Fruit fly (Drosophila melanogaster): Measurements from ENCODE around the gene CG5961.
A peak's percentile ranks its signal among the peaks of the same experiment; 100 is the strongest.
"Not testable (repeated sequence)": the region's sequence is repeated elsewhere in the genome, so short reads cannot be mapped to it uniquely, and the experiment has no call there.

The CG5961 gene

DNA sequence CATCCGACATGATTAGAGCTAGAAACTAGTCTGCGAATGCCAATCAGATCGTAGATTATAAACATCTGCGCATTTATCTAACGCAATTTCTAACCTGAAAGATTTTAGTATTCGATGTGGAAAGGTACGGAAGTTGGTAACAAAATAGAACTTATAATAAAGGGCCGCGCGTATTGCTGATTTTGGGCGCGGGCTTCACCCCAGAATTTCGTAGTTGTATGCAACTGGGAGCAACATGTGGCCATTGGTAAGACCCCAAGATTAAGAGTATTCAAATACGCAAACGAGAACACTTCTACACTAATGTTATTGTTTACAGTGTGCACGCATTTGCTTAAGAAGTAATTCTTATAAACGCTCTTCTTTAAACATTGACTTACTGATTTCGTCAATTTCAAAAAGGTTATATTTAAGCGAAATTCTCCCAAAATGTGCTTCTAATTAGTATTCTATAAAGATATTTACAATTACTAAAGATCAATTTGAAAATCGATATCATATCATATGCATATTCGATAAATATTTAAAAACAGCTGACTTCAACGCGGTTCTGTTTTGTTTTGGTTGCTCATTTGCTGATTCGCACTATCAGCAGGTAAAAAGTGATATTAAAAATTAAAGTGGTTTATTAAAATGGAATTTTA lies at the start of gene CG5961, which contains the start of gene Polr3C:
CG5961 (minus strand) TSS at position 416 of the 644 bp plus-strand sequence.
Polr3C (plus strand) TSS at position 536 of the 644 bp plus-strand sequence.
- TF ChIP-seq psq (optimal IDR thresholded peaks at IDR 0.05): peak; percentile 69
- no peak for TF ChIP-seq insv (optimal IDR thresholded peaks at IDR 0.05)

DNA sequence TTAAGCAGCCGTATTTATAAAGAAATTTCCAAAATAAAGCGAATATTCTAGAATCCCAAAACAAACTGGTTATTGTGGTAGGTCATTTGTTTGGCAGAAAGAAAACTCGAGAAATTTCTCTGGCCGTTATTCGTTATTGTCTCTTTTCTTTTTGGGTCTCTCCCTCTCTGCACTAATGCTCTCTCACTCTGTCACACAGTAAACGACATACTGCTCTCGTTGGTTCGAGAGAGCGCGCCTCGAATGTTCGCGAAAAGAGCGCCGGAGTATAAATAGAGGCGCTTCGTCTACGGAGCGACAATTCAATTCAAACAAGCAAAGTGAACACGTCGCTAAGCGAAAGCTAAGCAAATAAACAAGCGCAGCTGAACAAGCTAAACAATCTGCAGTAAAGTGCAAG lies 48.7 kb upstream of the CG5961 start, which contains the start of gene Hsp70Bc:
Hsp70Bc (plus strand) TSS at position 301 of the 400 bp plus-strand sequence.
- TF ChIP-seq Myc, Sin3A, psq (optimal IDR thresholded peaks at IDR 0.05): not testable (repeated sequence)

DNA sequence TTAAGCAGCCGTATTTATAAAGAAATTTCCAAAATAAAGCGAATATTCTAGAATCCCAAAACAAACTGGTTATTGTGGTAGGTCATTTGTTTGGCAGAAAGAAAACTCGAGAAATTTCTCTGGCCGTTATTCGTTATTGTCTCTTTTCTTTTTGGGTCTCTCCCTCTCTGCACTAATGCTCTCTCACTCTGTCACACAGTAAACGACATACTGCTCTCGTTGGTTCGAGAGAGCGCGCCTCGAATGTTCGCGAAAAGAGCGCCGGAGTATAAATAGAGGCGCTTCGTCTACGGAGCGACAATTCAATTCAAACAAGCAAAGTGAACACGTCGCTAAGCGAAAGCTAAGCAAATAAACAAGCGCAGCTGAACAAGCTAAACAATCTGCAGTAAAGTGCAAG lies 45.4 kb upstream of the CG5961 start, which contains the start of gene Hsp70Bb:
Hsp70Bb (plus strand) TSS at position 301 of the 400 bp plus-strand sequence.
- not testable (repeated sequence) for TF ChIP-seq insv, Myc, psq (optimal IDR thresholded peaks at IDR 0.05)

dm6 chr3R:12502210-12502609 lies 42.1 kb upstream of the CG5961 start, which contains the start of gene Hsp70Bbb:
Gene Hsp70Bbb, plus strand, starts transcription at chr3R:12502510.
- TF ChIP-seq insv, h, Myc (optimal IDR thresholded peaks at IDR 0.05): not testable (repeated sequence)

DNA sequence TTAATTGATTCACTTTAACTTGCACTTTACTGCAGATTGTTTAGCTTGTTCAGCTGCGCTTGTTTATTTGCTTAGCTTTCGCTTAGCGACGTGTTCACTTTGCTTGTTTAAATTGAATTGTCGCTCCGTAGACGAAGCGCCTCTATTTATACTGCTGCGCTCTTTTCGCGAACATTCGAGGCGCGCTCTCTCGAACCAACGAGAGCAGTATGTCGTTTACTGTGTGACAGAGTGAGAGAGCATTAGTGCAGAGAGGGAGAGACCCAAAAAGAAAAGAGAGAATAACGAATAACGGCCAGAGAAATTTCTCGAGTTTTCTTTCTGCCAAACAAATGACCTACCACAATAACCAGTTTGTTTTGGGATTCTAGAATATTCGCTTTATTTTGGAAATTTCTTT lies 7.6 kb upstream of the CG5961 start, which contains the start of gene Hsp70Ba:
Hsp70Ba (minus strand) TSS at position 102 of the 400 bp plus-strand sequence.
- not testable (repeated sequence) for TF ChIP-seq h, insv, ttk (optimal IDR thresholded peaks at IDR 0.05)

DNA sequence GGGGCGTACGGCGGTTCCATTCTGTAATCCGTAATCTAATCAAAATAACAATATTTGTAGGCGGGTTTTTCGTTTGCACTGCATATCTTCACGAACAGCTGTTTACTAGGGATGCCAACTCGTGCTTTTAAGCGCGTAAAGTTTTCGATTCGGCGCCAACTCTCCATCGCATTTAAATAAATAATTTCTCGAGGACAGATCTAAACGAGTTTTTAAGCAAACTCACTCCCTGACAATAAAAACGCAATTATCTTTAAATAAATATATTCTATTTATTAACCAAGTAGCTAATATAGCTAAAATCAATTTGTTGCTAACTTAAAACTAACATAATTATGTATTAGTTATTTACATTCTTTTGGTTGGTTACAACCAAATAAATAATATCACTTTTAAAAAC lies 5.1 kb upstream of the CG5961 start, which contains the start of gene CG5608:
CG5608 (minus strand) TSS at position 101 of the 400 bp plus-strand sequence.
- not testable (repeated sequence) for TF ChIP-seq insv, psq, ttk (optimal IDR thresholded peaks at IDR 0.05)

- no peak for TF ChIP-seq psq (optimal IDR thresholded peaks at IDR 0.05)
- no peak for TF ChIP-seq insv (optimal IDR thresholded peaks at IDR 0.05)
- no peak for TF ChIP-seq h (optimal IDR thresholded peaks at IDR 0.05)
- TF ChIP-seq Sin3A (optimal IDR thresholded peaks at IDR 0.05): no peak
- no peak for TF ChIP-seq Myc (optimal IDR thresholded peaks at IDR 0.05)
- TF ChIP-seq ttk (optimal IDR thresholded peaks at IDR 0.05): no peak
Measured at dm6 chr3R:12456370-12456940, 3.6 kb downstream of the CG5961 start, which contains the start of gene trus. Gene trus, plus strand, starts transcription at chr3R:12456573.

DNA sequence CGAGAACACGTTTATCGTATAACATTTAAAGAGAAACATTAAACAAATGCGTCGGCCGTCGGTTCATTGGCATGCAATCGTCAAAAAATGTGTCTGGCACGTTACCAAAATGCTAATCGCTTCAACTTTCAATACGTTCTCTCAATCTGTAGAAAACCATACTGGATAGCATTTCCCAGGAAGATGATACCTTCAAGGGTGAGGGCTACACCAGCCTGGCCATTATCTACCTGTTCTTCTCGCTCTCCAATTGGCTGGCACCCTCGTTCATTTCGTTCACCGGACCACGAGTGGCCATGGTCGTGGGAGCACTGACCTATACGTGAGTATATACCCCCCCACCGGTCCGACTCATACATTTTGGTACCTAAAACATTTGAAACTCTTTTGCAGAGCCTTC lies 5.6 kb downstream of the CG5961 start:
- TF ChIP-seq insv (optimal IDR thresholded peaks at IDR 0.05) (no peak), h (optimal IDR thresholded peaks at IDR 0.05) (no peak), Myc (optimal IDR thresholded peaks at IDR 0.05) (no peak), ttk (optimal IDR thresholded peaks at IDR 0.05) (no peak), Sin3A (optimal IDR thresholded peaks at IDR 0.05) (no peak), psq (optimal IDR thresholded peaks at IDR 0.05) (no peak)

dm6 chr3R:12451888-12452514 lies 8.1 kb downstream of the CG5961 start, which contains the start of gene CG5509:
Gene CG5509, plus strand, starts transcription at chr3R:12452464.
- TF ChIP-seq insv (optimal IDR thresholded peaks at IDR 0.05): no peak
- no peak for TF ChIP-seq psq (optimal IDR thresholded peaks at IDR 0.05)
- TF ChIP-seq ttk (optimal IDR thresholded peaks at IDR 0.05): no peak
- no peak for TF ChIP-seq Myc (optimal IDR thresholded peaks at IDR 0.05)
- TF ChIP-seq Sin3A (optimal IDR thresholded peaks at IDR 0.05): no peak
- TF ChIP-seq h (optimal IDR thresholded peaks at IDR 0.05): no peak

DNA sequence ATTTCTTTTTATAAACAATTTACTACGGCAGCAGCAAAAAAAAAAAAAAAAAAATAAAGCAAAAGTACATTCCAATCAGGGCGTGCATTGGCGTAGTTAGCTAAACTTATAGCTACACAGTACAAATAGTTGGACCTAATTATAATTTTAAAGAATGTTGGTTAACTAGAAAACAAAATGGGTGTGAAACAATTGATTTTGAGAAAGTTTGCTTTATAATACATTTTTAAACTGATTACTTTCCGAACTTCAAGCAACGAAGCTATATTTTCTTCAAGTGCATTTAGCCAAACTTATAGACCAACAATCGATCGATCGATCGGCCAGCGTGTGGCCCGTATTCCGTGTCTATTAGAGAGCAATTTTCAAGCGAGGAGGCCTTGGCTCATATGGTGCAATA lies 8.7 kb downstream of the CG5961 start:
- no peak for TF ChIP-seq Myc (optimal IDR thresholded peaks at IDR 0.05)
- TF ChIP-seq insv (optimal IDR thresholded peaks at IDR 0.05): no peak
- no peak for TF ChIP-seq Sin3A (optimal IDR thresholded peaks at IDR 0.05)
- TF ChIP-seq h (optimal IDR thresholded peaks at IDR 0.05): no peak
- no peak for TF ChIP-seq psq (optimal IDR thresholded peaks at IDR 0.05)
- TF ChIP-seq ttk (optimal IDR thresholded peaks at IDR 0.05): no peak

DNA sequence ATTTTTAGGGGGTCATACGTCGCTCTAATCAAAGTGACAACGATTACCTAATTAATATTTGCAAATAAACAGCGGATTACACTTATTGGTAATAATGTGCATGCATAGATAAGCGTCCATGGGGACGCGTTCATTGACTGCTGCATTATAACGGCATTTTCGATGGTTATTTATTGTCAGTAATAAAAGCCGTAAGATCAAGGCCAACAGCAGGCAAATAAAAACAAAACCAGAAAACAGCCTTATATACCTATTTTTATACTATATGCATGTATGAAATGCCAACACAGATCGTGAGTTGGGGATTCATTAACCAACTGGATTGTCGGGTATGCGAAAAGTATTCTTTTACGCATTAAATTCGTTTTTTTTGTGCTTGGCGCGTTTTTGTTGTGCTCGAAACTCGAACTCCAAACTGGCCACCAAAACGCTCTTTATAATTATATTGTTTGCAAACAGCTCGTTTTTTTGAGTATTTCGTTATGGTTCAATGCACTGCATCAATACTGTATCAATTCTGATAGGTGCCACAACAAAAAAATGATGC lies 9.3 kb downstream of the CG5961 start:
- TF ChIP-seq h (optimal IDR thresholded peaks at IDR 0.05) (no peak), psq (optimal IDR thresholded peaks at IDR 0.05) (no peak), ttk (optimal IDR thresholded peaks at IDR 0.05) (no peak), Sin3A (optimal IDR thresholded peaks at IDR 0.05) (no peak), insv (optimal IDR thresholded peaks at IDR 0.05) (no peak), Myc (optimal IDR thresholded peaks at IDR 0.05) (no peak)

- TF ChIP-seq ttk (optimal IDR thresholded peaks at IDR 0.05) (no peak), insv (optimal IDR thresholded peaks at IDR 0.05) (no peak), Myc (optimal IDR thresholded peaks at IDR 0.05) (no peak), Sin3A (optimal IDR thresholded peaks at IDR 0.05) (no peak), h (optimal IDR thresholded peaks at IDR 0.05) (no peak), psq (optimal IDR thresholded peaks at IDR 0.05) (no peak)
Measured at dm6 chr3R:12449617-12450242, 10.4 kb downstream of the CG5961 start.
